Worm (Caenorhabditis elegans) whole organism, L4/young adult: Measurements from ENCODE around the gene K07E3.4.

Experiments used
- W03F9.2 ChIP-seq: fragments of 150-350 bp; optimal IDR thresholded peaks from 2 replicates; lab custom pipeline; 2014; ENCODE audit warnings: missing biosample characterization, missing genetic modification characterization
- dao-5 ChIP-seq: sonication (generic microtip); optimal IDR thresholded peaks from 2 replicates; lab custom pipeline; 2016; ENCODE audit warnings: missing genotype, missing genetic modification characterization, moderate library complexity, missing compliant biosample characterization
- him-1 ChIP-seq: sonication (generic microtip); optimal IDR thresholded peaks from 2 replicates; lab custom pipeline; 2016; ENCODE audit warnings: missing genotype, missing genetic modification reagents, missing genetic modification characterization, missing compliant biosample characterization

Gene K07E3.4

ce11 chrX:8088474-8088873, 4.7 kb upstream of the K07E3.4 start, which contains the start of gene vem-1:
TSS of gene vem-1 (minus strand) at chrX:8088574.
- TF ChIP-seq dao-5 (tag; lab: Kevin White, UChicago) (no peak), him-1 (tag; lab: Kevin White, UChicago) (no peak), W03F9.2 (tag; lab: Kevin White, UChicago) (no peak)

ce11 chrX:8086725-8087641, 3.2 kb upstream of the K07E3.4 start:
- TF ChIP-seq dao-5 (tag; lab: Kevin White, UChicago) (no peak), W03F9.2 (tag; lab: Kevin White, UChicago) (no peak), him-1 (tag; lab: Kevin White, UChicago) (no peak)

- TF ChIP-seq W03F9.2 (tag; lab: Kevin White, UChicago), result no peak
- no peak for TF ChIP-seq him-1 (tag; lab: Kevin White, UChicago)
- TF ChIP-seq dao-5 (tag; lab: Kevin White, UChicago), result no peak
These were observed 2.6 kb upstream of the K07E3.4 start, which contains the start of gene dao-3 for ce11 chrX:8086450-8086724. TSS of gene dao-3 (minus strand) at chrX:8086550.

ce11 chrX:8084669-8085068, 851 bp upstream of the K07E3.4 start:
- TF ChIP-seq W03F9.2 (tag; lab: Kevin White, UChicago) (no peak), him-1 (tag; lab: Kevin White, UChicago) (no peak), dao-5 (tag; lab: Kevin White, UChicago) (no peak)

- TF ChIP-seq dao-5 (tag; lab: Kevin White, UChicago) (no peak), W03F9.2 (tag; lab: Kevin White, UChicago) (no peak), him-1 (tag; lab: Kevin White, UChicago) (no peak)
These were observed 488 bp downstream of the K07E3.4 start for ce11 chrX:8083330-8083729.

- TF ChIP-seq W03F9.2 (tag; lab: Kevin White, UChicago) (no peak), him-1 (tag; lab: Kevin White, UChicago) (no peak), dao-5 (tag; lab: Kevin White, UChicago) (no peak)
These were observed 1.1 kb downstream of the K07E3.4 start for ce11 chrX:8082703-8083102.

- no peak for TF ChIP-seq dao-5 (tag; lab: Kevin White, UChicago)
- TF ChIP-seq him-1 (tag; lab: Kevin White, UChicago), result no peak
- no peak for TF ChIP-seq W03F9.2 (tag; lab: Kevin White, UChicago)
These were observed 4.9 kb downstream of the K07E3.4 start for ce11 chrX:8078899-8079298.

- TF ChIP-seq dao-5 (tag; lab: Kevin White, UChicago) (no peak), him-1 (tag; lab: Kevin White, UChicago) (no peak), W03F9.2 (tag; lab: Kevin White, UChicago) (no peak)
These were observed 5.4 kb downstream of the K07E3.4 start for ce11 chrX:8078374-8078773.

- TF ChIP-seq him-1 (tag; lab: Kevin White, UChicago), result no peak
- TF ChIP-seq W03F9.2 (tag; lab: Kevin White, UChicago), result no peak
- no peak for TF ChIP-seq dao-5 (tag; lab: Kevin White, UChicago)
These were observed 6.1 kb downstream of the K07E3.4 start, which contains the start of gene C46F2.1 for ce11 chrX:8077748-8078147. TSS of gene C46F2.1 (plus strand) at chrX:8078048.

- TF ChIP-seq dao-5 (tag; lab: Kevin White, UChicago) (no peak), W03F9.2 (tag; lab: Kevin White, UChicago) (no peak), him-1 (tag; lab: Kevin White, UChicago) (no peak)
These were observed 9.3 kb downstream of the K07E3.4 start for ce11 chrX:8074527-8074926.

ce11 chrX:8069293-8069692, 14.5 kb downstream of the K07E3.4 start, which contains the start of gene C18A11.1:
TSS of gene C18A11.1 (plus strand) at chrX:8069328.
- no peak for TF ChIP-seq dao-5 (tag; lab: Kevin White, UChicago)
- peak; percentile 53 for TF ChIP-seq W03F9.2 (tag; lab: Kevin White, UChicago)
- TF ChIP-seq him-1 (tag; lab: Kevin White, UChicago), result no peak

ce11 chrX:8067268-8067667, 16.6 kb downstream of the K07E3.4 start, which contains the start of gene C18A11.2:
TSS of gene C18A11.2 (plus strand) at chrX:8067568.
- TF ChIP-seq him-1 (tag; lab: Kevin White, UChicago) (no peak), dao-5 (tag; lab: Kevin White, UChicago) (no peak), W03F9.2 (tag; lab: Kevin White, UChicago) (no peak)

- no peak for TF ChIP-seq W03F9.2 (tag; lab: Kevin White, UChicago)
- TF ChIP-seq dao-5 (tag; lab: Kevin White, UChicago), result no peak
- no peak for TF ChIP-seq him-1 (tag; lab: Kevin White, UChicago)
These were observed 23.0 kb downstream of the K07E3.4 start, which contains the start of gene C18A11.3 for ce11 chrX:8060823-8061222. TSS of gene C18A11.3 (plus strand) at chrX:8061123.
